Fruit fly (Drosophila melanogaster) whole organism, embryonic: ENCODE data around the gene CG14340.

Experiments
- Bteb2 ChIP-seq: fragments of 200-800 bp; sonication (Bioruptor generic); optimal IDR thresholded peaks from 2 replicates; lab custom pipeline; 2016; ENCODE audit warnings: missing biosample characterization, missing genetic modification characterization
- CG1024 ChIP-seq: fragments of 200-800 bp; sonication (Bioruptor generic); IDR thresholded peaks from 2 replicates; pipeline ENCODE4 v1.3.6; 2022; ENCODE audit warnings: missing biosample characterization, missing genetic modification characterization
- CG10543 ChIP-seq: fragments of 200-800 bp; sonication (Bioruptor generic); optimal IDR thresholded peaks from 3 replicates; lab custom pipeline; 2017; ENCODE audit warnings: missing biosample characterization, mild to moderate bottlenecking, missing genetic modification characterization, moderate library complexity
- CG11247 ChIP-seq: fragments of 200-800 bp; sonication (Bioruptor generic); IDR thresholded peaks from 2 replicates; pipeline ENCODE4 v1.3.6; 2022; ENCODE audit warnings: missing biosample characterization, missing genetic modification characterization
- CG12299 ChIP-seq: fragments of 200-800 bp; sonication (Bioruptor generic); optimal IDR thresholded peaks from 2 replicates; lab custom pipeline; 2018; ENCODE audit warnings: missing biosample characterization, mild to moderate bottlenecking, missing genetic modification characterization
- CG13287 ChIP-seq: fragments of 200-800 bp; sonication (Bioruptor generic); IDR thresholded peaks from 2 replicates; pipeline ENCODE4 v1.3.6; 2022; ENCODE audit warnings: missing biosample characterization, missing genetic modification characterization; ENCODE audit not compliant: partially characterized antibody
- CG14667 ChIP-seq: fragments of 200-800 bp; sonication (Bioruptor generic); IDR thresholded peaks from 2 replicates; pipeline ENCODE4 v1.3.6; 2022; ENCODE audit warnings: missing biosample characterization, missing genetic modification characterization
- CG14965 ChIP-seq: fragments of 200-800 bp; sonication (Bioruptor generic); optimal IDR thresholded peaks from 2 replicates; lab custom pipeline; 2016; ENCODE audit warnings: missing biosample characterization, missing genetic modification characterization, borderline replicate concordance
- CG15479 ChIP-seq: fragments of 200-800 bp; sonication (Bioruptor generic); optimal IDR thresholded peaks from 3 replicates; lab custom pipeline; 2019; ENCODE audit warnings: missing biosample characterization, mild to moderate bottlenecking, missing genetic modification characterization, moderate library complexity
- CG15601 ChIP-seq: fragments of 200-800 bp; sonication (Bioruptor generic); optimal IDR thresholded peaks from 3 replicates; lab custom pipeline; 2019; ENCODE audit warnings: missing biosample characterization, mild to moderate bottlenecking, missing genetic modification characterization, moderate library complexity
- CG16779 ChIP-seq: fragments of 200-800 bp; sonication (Bioruptor generic); IDR thresholded peaks from 2 replicates; pipeline ENCODE4 v1.3.6; 2022; ENCODE audit warnings: missing biosample characterization, missing genetic modification characterization
- CG17385 ChIP-seq: fragments of 200-800 bp; sonication (Bioruptor generic); optimal IDR thresholded peaks from 3 replicates; lab custom pipeline; 2018; ENCODE audit warnings: missing biosample characterization, mild to moderate bottlenecking, missing genetic modification characterization
- CG2199 ChIP-seq: fragments of 200-800 bp; sonication (Bioruptor generic); IDR thresholded peaks from 3 replicates; pipeline ENCODE4 v1.3.6; 2022; ENCODE audit warnings: missing biosample characterization, missing genetic modification characterization
- CG30431 ChIP-seq: fragments of 200-800 bp; sonication (Bioruptor generic); optimal IDR thresholded peaks from 2 replicates; lab custom pipeline; 2017; ENCODE audit warnings: missing biosample characterization, missing genetic modification characterization
- CG31388 ChIP-seq: fragments of 200-800 bp; sonication (Bioruptor generic); optimal IDR thresholded peaks from 2 replicates; lab custom pipeline; 2016; ENCODE audit warnings: missing biosample characterization, missing genetic modification characterization
- CG4328 ChIP-seq: fragments of 200-800 bp; sonication (Bioruptor generic); optimal IDR thresholded peaks from 3 replicates; lab custom pipeline; 2017; ENCODE audit warnings: missing biosample characterization, missing genetic modification reagents, missing genetic modification characterization
- CG7839 ChIP-seq: fragments of 200-800 bp; sonication (Bioruptor generic); optimal IDR thresholded peaks from 3 replicates; lab custom pipeline; 2018; ENCODE audit warnings: missing biosample characterization, mild to moderate bottlenecking, missing genetic modification characterization, moderate library complexity
- CG8290 ChIP-seq, 3 experiments: fragments of 200-800 bp; sonication (Bioruptor generic); optimal IDR thresholded peaks; 2 replicates each; lab custom pipeline; 2016 to 2019; ENCODE audit warnings: missing biosample characterization in 3 of 3, missing genetic modification characterization in 3 of 3, mild to moderate bottlenecking in 2 of 3, moderate library complexity in 1 of 3
- CG9609 ChIP-seq: fragments of 200-800 bp; sonication (Bioruptor generic); optimal IDR thresholded peaks from 3 replicates; lab custom pipeline; 2016; ENCODE audit warnings: missing biosample characterization, missing genetic modification characterization
- CrebB ChIP-seq: fragments of 200-800 bp; sonication (Bioruptor generic); optimal IDR thresholded peaks from 3 replicates; lab custom pipeline; 2018; ENCODE audit warnings: missing biosample characterization, mild to moderate bottlenecking, missing genetic modification characterization
- Deaf1 ChIP-seq: fragments of 200-800 bp; optimal IDR thresholded peaks from 3 replicates; lab custom pipeline; 2019; ENCODE audit warnings: missing biosample characterization, mild to moderate bottlenecking, missing genetic modification characterization, moderate library complexity
- Dek ChIP-seq: fragments of 200-800 bp; sonication (Bioruptor generic); optimal IDR thresholded peaks from 3 replicates; lab custom pipeline; 2019; ENCODE audit warnings: missing biosample characterization, mild to moderate bottlenecking, missing genetic modification characterization, moderate library complexity
- E2f1 ChIP-seq: fragments of 200-800 bp; sonication (Bioruptor generic); IDR thresholded peaks from 2 replicates; pipeline ENCODE4 v1.3.6; 2022; ENCODE audit warnings: missing biosample characterization, missing genetic modification characterization
- Fer1 ChIP-seq: fragments of 200-800 bp; sonication (Bioruptor generic); optimal IDR thresholded peaks from 2 replicates; lab custom pipeline; 2017; ENCODE audit warnings: missing biosample characterization, mild to moderate bottlenecking, missing genetic modification characterization
- H15 ChIP-seq: fragments of 200-800 bp; sonication (Bioruptor generic); IDR thresholded peaks from 3 replicates; pipeline ENCODE4 v1.3.6; 2022; ENCODE audit warnings: missing biosample characterization, missing genetic modification characterization
- HHEX ChIP-seq: fragments of 200-800 bp; sonication (Bioruptor generic); optimal IDR thresholded peaks from 3 replicates; lab custom pipeline; 2017; ENCODE audit warnings: missing biosample characterization, mild to moderate bottlenecking, missing genetic modification characterization, missing genetic modification reagents
- NFAT ChIP-seq: fragments of 200-800 bp; sonication (Bioruptor generic); IDR thresholded peaks from 2 replicates; pipeline ENCODE4 v1.3.6; 2022; ENCODE audit warnings: missing biosample characterization, missing genetic modification characterization
- Nf-YA ChIP-seq: fragments of 200-800 bp; sonication (Bioruptor generic); IDR thresholded peaks from 2 replicates; pipeline ENCODE4 v1.3.6; 2022; ENCODE audit warnings: missing biosample characterization, missing genetic modification characterization
- Opbp ChIP-seq: fragments of 200-800 bp; sonication (Bioruptor generic); IDR thresholded peaks from 3 replicates; pipeline ENCODE4 v1.3.6; 2022; ENCODE audit warnings: missing biosample characterization, missing genetic modification characterization; ENCODE audit not compliant: partially characterized antibody
- Six4 ChIP-seq: fragments of 200-800 bp; sonication (Bioruptor generic); optimal IDR thresholded peaks from 2 replicates; lab custom pipeline; 2016; ENCODE audit warnings: missing biosample characterization, missing genetic modification characterization
- Sox100B ChIP-seq: fragments of 200-800 bp; sonication (Bioruptor generic); optimal IDR thresholded peaks from 3 replicates; lab custom pipeline; 2018; ENCODE audit warnings: missing biosample characterization, mild to moderate bottlenecking, missing genetic modification characterization
- Sox102F ChIP-seq: fragments of 200-800 bp; sonication (Bioruptor generic); optimal IDR thresholded peaks from 2 replicates; lab custom pipeline; 2018; ENCODE audit warnings: missing biosample characterization, mild to moderate bottlenecking, missing genetic modification characterization, moderate library complexity
- Tbp ChIP-seq: fragments of >200 bp; optimal IDR thresholded peaks from 2 replicates; lab custom pipeline; 2018; ENCODE audit warnings: missing biosample characterization, missing genetic modification characterization
- ab ChIP-seq: fragments of 200-800 bp; sonication (Bioruptor generic); optimal IDR thresholded peaks from 2 replicates; lab custom pipeline; 2016; ENCODE audit warnings: missing biosample characterization, missing genetic modification characterization
- bowl ChIP-seq: fragments of 200-800 bp; sonication (Bioruptor generic); IDR thresholded peaks from 2 replicates; pipeline ENCODE4 v1.3.6; 2022; ENCODE audit warnings: missing biosample characterization, missing genetic modification characterization
- crc ChIP-seq: fragments of 200-800 bp; sonication (Bioruptor generic); optimal IDR thresholded peaks from 2 replicates; lab custom pipeline; 2016; ENCODE audit warnings: missing biosample characterization, missing genetic modification characterization
- dpn ChIP-seq, 2 experiments: fragments of 200-800 bp; sonication (Bioruptor generic); optimal IDR thresholded peaks; 3 replicates each; lab custom pipeline; 2016; ENCODE audit warnings: missing biosample characterization in 2 of 2, missing genetic modification characterization in 2 of 2
- ewg ChIP-seq: fragments of 200-800 bp; sonication (Bioruptor generic); optimal IDR thresholded peaks from 3 replicates; lab custom pipeline; 2017; ENCODE audit warnings: mild to moderate bottlenecking, missing biosample characterization, missing genetic modification reagents, missing genetic modification characterization
- gfzf ChIP-seq: fragments of 200-800 bp; sonication (Bioruptor generic); optimal IDR thresholded peaks from 2 replicates; lab custom pipeline; 2016; ENCODE audit warnings: missing biosample characterization, mild to moderate bottlenecking, missing genetic modification characterization, moderate library complexity
- jigr1 ChIP-seq: fragments of 200-800 bp; sonication (Bioruptor generic); IDR thresholded peaks from 3 replicates; pipeline ENCODE4 v1.3.6; 2022; ENCODE audit warnings: missing biosample characterization, missing genetic modification characterization
- luna ChIP-seq: fragments of 200-800 bp; sonication (Bioruptor generic); optimal IDR thresholded peaks from 2 replicates; lab custom pipeline; 2016; ENCODE audit warnings: missing biosample characterization, missing genetic modification characterization
- pan ChIP-seq, 4 experiments: fragments of >200 bp in 3 of 4; fragments of 200-800 bp in 1 of 4; sonication (Bioruptor generic) in 1 of 4; optimal IDR thresholded peaks in 3 of 4; IDR thresholded peaks in 1 of 4; 2 replicates each; pipeline versions ENCODE4 v1.3.6 to Lab custom; 2017 to 2022; ENCODE audit warnings: missing biosample characterization in 2 of 4, missing genetic modification characterization in 2 of 4, mixed read lengths in 1 of 4
- pzg ChIP-seq: fragments of 200-800 bp; sonication (Bioruptor generic); optimal IDR thresholded peaks from 3 replicates; lab custom pipeline; 2018; ENCODE audit warnings: missing biosample characterization, mild to moderate bottlenecking, missing genetic modification characterization, moderate library complexity
- rib ChIP-seq: fragments of 200-800 bp; sonication (Bioruptor generic); IDR thresholded peaks from 2 replicates; pipeline ENCODE4 v1.3.6; 2022; ENCODE audit warnings: missing biosample characterization, missing genetic modification characterization
- seq ChIP-seq: fragments of 200-800 bp; sonication (Bioruptor generic); IDR thresholded peaks from 2 replicates; pipeline ENCODE4 v1.3.6; 2022; ENCODE audit warnings: missing biosample characterization, missing genetic modification characterization
- slou ChIP-seq: fragments of 200-800 bp; sonication (Bioruptor generic); optimal IDR thresholded peaks from 3 replicates; lab custom pipeline; 2016; ENCODE audit warnings: missing biosample characterization, missing genetic modification characterization
- sug ChIP-seq: fragments of 200-800 bp; optimal IDR thresholded peaks from 2 replicates; lab custom pipeline; 2019; ENCODE audit warnings: missing biosample characterization, mild to moderate bottlenecking, missing genetic modification characterization, moderate library complexity

The CG14340 gene

dm6 chr2L:1128932-1129887, 16.5 kb downstream of the CG14340 start, which contains the start of the genes Pino and TBC1D23 (continued):
- TF ChIP-seq Nf-YA (GFP tag; lab: Robert Waterston, UW) (no peak), seq (GFP tag; lab: Robert Waterston, UW) (no peak), CG12299 (peak; percentile 49), CG13287 (GFP tag; lab: Robert Waterston, UW) (peak; percentile 76), pan (optimal IDR thresholded peaks at IDR 0.05; lab: Kevin White, UChicago) (no peak), pan (GFP tag; optimal IDR thresholded peaks at IDR 0.05 in 1 of 2, IDR thresholded peaks at IDR 0.05 in 1 of 2) (peak in 1 of 2 experiments; percentile 77), CG16779 (GFP tag; lab: Robert Waterston, UW) (no peak), CG4328 (GFP tag; lab: Kevin White, UChicago) (peak; percentile 37), rib (GFP tag; lab: Robert Waterston, UW) (no peak), CG15479 (GFP tag; lab: Kevin White, UChicago) (no peak), ab (GFP tag; lab: Kevin White, UChicago) (no peak), Fer1 (peak; percentile 30), CG7839 (tag; lab: Kevin White, UChicago) (peak; percentile 79), crc (no peak), CG9609 (GFP tag; lab: Kevin White, UChicago) (peak; percentile 16), jigr1 (GFP tag; lab: Robert Waterston, UW) (no peak; the same call in 2 of the 3 replicates), CG14965 (GFP tag; lab: Kevin White, UChicago) (no peak), Six4 (GFP tag; lab: Kevin White, UChicago) (peak; percentile 39), dpn (GFP tag; optimal IDR thresholded peaks at IDR 0.05; lab: Kevin White, UChicago) (peak; percentile 43 to 79), Deaf1 (tag; lab: Kevin White, UChicago) (peak; percentile 24), slou (GFP tag; lab: Kevin White, UChicago) (peak; percentile 41), H15 (GFP tag; lab: Robert Waterston, UW) (peak; percentile 65; the same call in 1 of the 3 replicates), Bteb2 (GFP tag; lab: Kevin White, UChicago) (no peak), CG10543 (peak; percentile 75), E2f1 (GFP tag; lab: Robert Waterston, UW) (peak; percentile 66), Sox102F (GFP tag; lab: Kevin White, UChicago) (peak; percentile 72), Sox100B (peak; percentile 71), gfzf (GFP tag; lab: Kevin White, UChicago) (no peak), CG30431 (GFP tag; lab: Kevin White, UChicago) (peak; percentile 48), CG8290 (GFP tag; optimal IDR thresholded peaks at IDR 0.05; lab: Kevin White, UChicago) (no peak), CG8290 (tag; optimal IDR thresholded peaks at IDR 0.05; lab: Kevin White, UChicago) (peak in 1 of 2 experiments; percentile 58), CG11247 (peak; percentile 62; the same call in 1 of the 2 replicates), Dek (tag; lab: Kevin White, UChicago) (peak; percentile 69), CG17385 (peak; percentile 47), Tbp (GFP tag; lab: Kevin White, UChicago) (no peak), Opbp (GFP tag; lab: Robert Waterston, UW) (peak; percentile 52; the same call in 2 of the 3 replicates), CG1024 (GFP tag; lab: Robert Waterston, UW) (0 out of 2 replicates have a peak, but pooled peaks have one; percentile 34), CG15601 (tag; lab: Kevin White, UChicago) (peak; percentile 53), CG14667 (peak; percentile 58), HHEX (peak; percentile 46), CrebB (tag; lab: Kevin White, UChicago) (peak; percentile 14), luna (GFP tag; lab: Kevin White, UChicago) (peak; percentile 28), sug (tag; lab: Kevin White, UChicago) (peak; percentile 83), CG31388 (peak; percentile 25), pzg (GFP tag; lab: Kevin White, UChicago) (peak; percentile 39), NFAT (GFP tag; lab: Robert Waterston, UW) (peak; percentile 70), bowl (GFP tag; lab: Robert Waterston, UW) (no peak), CG2199 (GFP tag; lab: Robert Waterston, UW) (no peak), ewg (peak; percentile 32)
